Fruit fly (Drosophila melanogaster) whole organism, prepupa: Measurements from ENCODE around the gene CG43057.

Experiments
- CG10631 ChIP-seq: fragments of 200-800 bp; sonication (Bioruptor generic); optimal IDR thresholded peaks from 2 replicates; lab custom pipeline; 2016; ENCODE audit warnings: missing biosample characterization, missing genetic modification characterization
- CG10669 ChIP-seq: fragments of 200-800 bp; sonication (Bioruptor generic); optimal IDR thresholded peaks from 3 replicates; lab custom pipeline; 2018; ENCODE audit warnings: missing biosample characterization, mild to moderate bottlenecking, missing genetic modification characterization, moderate library complexity
- CG11294 ChIP-seq: fragments of 200-800 bp; sonication (Bioruptor generic); IDR thresholded peaks from 2 replicates; pipeline ENCODE4 v1.3.6; 2022; ENCODE audit warnings: missing biosample characterization, missing genetic modification characterization
- CG11762 ChIP-seq: fragments of 200-800 bp; sonication (Bioruptor generic); optimal IDR thresholded peaks from 3 replicates; lab custom pipeline; 2016; ENCODE audit warnings: missing biosample characterization, missing genetic modification characterization; ENCODE audit not compliant: insufficient read depth
- CG11902 ChIP-seq: fragments of 200-800 bp; sonication (Bioruptor generic); optimal IDR thresholded peaks from 3 replicates; lab custom pipeline; 2016; ENCODE audit warnings: missing biosample characterization, missing genetic modification characterization
- CG15336 ChIP-seq: fragments of 200-800 bp; sonication (Bioruptor generic); IDR thresholded peaks from 2 replicates; pipeline ENCODE4 v1.3.6; 2022; ENCODE audit warnings: missing biosample characterization, missing genetic modification characterization
- CG1621 ChIP-seq: fragments of 200-800 bp; sonication (Bioruptor generic); optimal IDR thresholded peaks from 3 replicates; lab custom pipeline; 2018; ENCODE audit warnings: missing biosample characterization, mild to moderate bottlenecking, missing genetic modification characterization
- CG31627 ChIP-seq: fragments of 200-800 bp; sonication (Bioruptor generic); optimal IDR thresholded peaks from 3 replicates; lab custom pipeline; 2016; ENCODE audit warnings: missing biosample characterization, missing genetic modification characterization
- CG32006 ChIP-seq: fragments of 200-800 bp; sonication (Bioruptor generic); optimal IDR thresholded peaks from 3 replicates; lab custom pipeline; 2017; ENCODE audit warnings: missing biosample characterization, mild to moderate bottlenecking, missing genetic modification characterization
- CG34406 ChIP-seq: fragments of 200-800 bp; sonication (Bioruptor generic); optimal IDR thresholded peaks from 3 replicates; lab custom pipeline; 2016; ENCODE audit warnings: missing biosample characterization, missing genetic modification characterization
- CG3919 ChIP-seq: fragments of 200-800 bp; sonication (Bioruptor generic); optimal IDR thresholded peaks from 3 replicates; lab custom pipeline; 2016; ENCODE audit warnings: missing biosample characterization, missing genetic modification characterization
- CG4318 ChIP-seq: fragments of 200-800 bp; sonication (Bioruptor generic); optimal IDR thresholded peaks from 3 replicates; lab custom pipeline; 2017; ENCODE audit warnings: missing biosample characterization, mild to moderate bottlenecking, missing genetic modification characterization
- CG6163 ChIP-seq: fragments of 200-800 bp; sonication (Bioruptor generic); IDR thresholded peaks from 3 replicates; pipeline ENCODE4 v1.3.6; 2022; ENCODE audit warnings: missing biosample characterization, missing genetic modification characterization
- CG6792 ChIP-seq: fragments of 200-800 bp; sonication (Bioruptor generic); optimal IDR thresholded peaks from 3 replicates; lab custom pipeline; 2016; ENCODE audit warnings: missing biosample characterization, missing genetic modification characterization
- CG6808 ChIP-seq: fragments of 200-800 bp; sonication (Bioruptor generic); optimal IDR thresholded peaks from 3 replicates; lab custom pipeline; 2017; ENCODE audit warnings: missing biosample characterization, missing genetic modification characterization, mild to moderate bottlenecking, moderate library complexity, missing genetic modification reagents
- CG6854 ChIP-seq: fragments of 200-800 bp; sonication (Bioruptor generic); optimal IDR thresholded peaks from 2 replicates; lab custom pipeline; 2017; ENCODE audit warnings: missing biosample characterization, mild to moderate bottlenecking, missing genetic modification characterization
- CG7368 ChIP-seq: fragments of 200-800 bp; sonication (Bioruptor generic); optimal IDR thresholded peaks from 3 replicates; lab custom pipeline; 2016; ENCODE audit warnings: missing biosample characterization, missing genetic modification characterization
- CG8119 ChIP-seq: fragments of 200-800 bp; sonication (Bioruptor generic); IDR thresholded peaks from 3 replicates; pipeline ENCODE4 v1.3.6; 2022; ENCODE audit warnings: missing biosample characterization, missing genetic modification characterization
- CG8632 ChIP-seq: fragments of 200-800 bp; sonication (Bioruptor generic); optimal IDR thresholded peaks from 3 replicates; lab custom pipeline; 2016; ENCODE audit warnings: missing biosample characterization, missing genetic modification characterization
- CG9139 ChIP-seq: fragments of 200-800 bp; sonication (Bioruptor generic); optimal IDR thresholded peaks from 3 replicates; lab custom pipeline; 2017; ENCODE audit warnings: missing biosample characterization, mild to moderate bottlenecking, missing genetic modification characterization
- Eip75B ChIP-seq: fragments of 200-800 bp; sonication (Bioruptor generic); optimal IDR thresholded peaks from 3 replicates; lab custom pipeline; 2016; ENCODE audit warnings: missing biosample characterization, missing genetic modification characterization
- Eip93F ChIP-seq: fragments of 200-800 bp; sonication (Bioruptor generic); optimal IDR thresholded peaks from 2 replicates; lab custom pipeline; 2016; ENCODE audit warnings: missing biosample characterization, mild to moderate bottlenecking, missing genetic modification characterization
- Ets21C ChIP-seq: fragments of 200-800 bp; sonication (Bioruptor generic); optimal IDR thresholded peaks from 3 replicates; lab custom pipeline; 2016; ENCODE audit warnings: missing biosample characterization, missing genetic modification characterization
- Ets96B ChIP-seq: fragments of 200-800 bp; optimal IDR thresholded peaks from 2 replicates; lab custom pipeline; 2019; ENCODE audit warnings: missing biosample characterization, mild to moderate bottlenecking, missing genetic modification characterization, moderate library complexity
- Gug ChIP-seq: fragments of 200-800 bp; sonication (Bioruptor generic); IDR thresholded peaks from 2 replicates; pipeline ENCODE4 v1.3.6; 2022; ENCODE audit warnings: missing biosample characterization, missing genetic modification characterization
- Hr38 ChIP-seq: sonication (Bioruptor generic); optimal IDR thresholded peaks from 2 replicates; lab custom pipeline; 2016; ENCODE audit warnings: missing biosample characterization, missing genetic modification characterization
- Hr39 ChIP-seq: fragments of 200-800 bp; sonication (Bioruptor generic); optimal IDR thresholded peaks from 2 replicates; lab custom pipeline; 2016; ENCODE audit warnings: missing biosample characterization, missing genetic modification characterization
- Hr4 ChIP-seq: fragments of 200-800 bp; sonication (Bioruptor generic); optimal IDR thresholded peaks from 3 replicates; lab custom pipeline; 2016; ENCODE audit warnings: missing biosample characterization, missing genetic modification characterization
- Lpt ChIP-seq: fragments of 200-800 bp; sonication (Bioruptor generic); optimal IDR thresholded peaks from 3 replicates; lab custom pipeline; 2016; ENCODE audit warnings: missing biosample characterization, missing genetic modification characterization
- Met ChIP-seq: fragments of 200-800 bp; sonication (Bioruptor generic); optimal IDR thresholded peaks from 3 replicates; lab custom pipeline; 2016; ENCODE audit warnings: missing biosample characterization, missing genetic modification characterization
- OdsH ChIP-seq: fragments of 200-800 bp; sonication (Bioruptor generic); optimal IDR thresholded peaks from 3 replicates; lab custom pipeline; 2016; ENCODE audit warnings: missing biosample characterization, missing genetic modification characterization
- Smox ChIP-seq: fragments of 200-800 bp; sonication (Bioruptor generic); optimal IDR thresholded peaks from 3 replicates; lab custom pipeline; 2016; ENCODE audit warnings: missing biosample characterization, missing genetic modification characterization
- Sox102F ChIP-seq: fragments of 200-800 bp; sonication (Bioruptor generic); optimal IDR thresholded peaks from 2 replicates; lab custom pipeline; 2016; ENCODE audit warnings: missing biosample characterization, mild to moderate bottlenecking, missing genetic modification characterization
- Sox14 ChIP-seq: fragments of 200-800 bp; sonication (Bioruptor generic); optimal IDR thresholded peaks from 3 replicates; lab custom pipeline; 2016; ENCODE audit warnings: missing biosample characterization, missing genetic modification characterization
- achi ChIP-seq: fragments of 200-800 bp; sonication (Bioruptor generic); optimal IDR thresholded peaks from 3 replicates; lab custom pipeline; 2016; ENCODE audit warnings: missing biosample characterization, missing genetic modification characterization
- acj6 ChIP-seq: fragments of 200-800 bp; sonication (Bioruptor generic); optimal IDR thresholded peaks from 3 replicates; lab custom pipeline; 2016; ENCODE audit warnings: missing biosample characterization, missing genetic modification characterization
- cyc ChIP-seq: fragments of 200-800 bp; sonication (Bioruptor generic); optimal IDR thresholded peaks from 3 replicates; lab custom pipeline; 2016; ENCODE audit warnings: missing biosample characterization, missing genetic modification characterization
- dac ChIP-seq: fragments of 200-800 bp; sonication (Bioruptor generic); optimal IDR thresholded peaks from 2 replicates; lab custom pipeline; 2017; ENCODE audit warnings: missing biosample characterization, mild to moderate bottlenecking, missing genetic modification characterization
- dsx ChIP-seq: fragments of 200-800 bp; optimal IDR thresholded peaks from 3 replicates; lab custom pipeline; 2019; ENCODE audit warnings: missing biosample characterization, mild to moderate bottlenecking, missing genetic modification characterization, moderate library complexity; ENCODE audit not compliant: poor library complexity, severe bottlenecking
- eg ChIP-seq: fragments of 200-800 bp; sonication (Bioruptor generic); IDR thresholded peaks from 3 replicates; pipeline ENCODE4 v1.3.6; 2022; ENCODE audit warnings: missing biosample characterization, missing genetic modification characterization
- esn ChIP-seq: fragments of 200-800 bp; sonication (Bioruptor generic); optimal IDR thresholded peaks from 2 replicates; lab custom pipeline; 2016; ENCODE audit warnings: missing biosample characterization, mild to moderate bottlenecking, missing genetic modification characterization, moderate library complexity
- fd59A ChIP-seq: fragments of 200-800 bp; sonication (Bioruptor generic); optimal IDR thresholded peaks from 2 replicates; lab custom pipeline; 2017; ENCODE audit warnings: missing biosample characterization, mild to moderate bottlenecking, missing genetic modification characterization, missing genetic modification reagents
- fkh ChIP-seq: fragments of 200-800 bp; sonication (Bioruptor generic); optimal IDR thresholded peaks from 3 replicates; lab custom pipeline; 2017; ENCODE audit warnings: missing biosample characterization, mild to moderate bottlenecking, missing genetic modification characterization, moderate library complexity
- lz ChIP-seq: fragments of 200-800 bp; sonication (Bioruptor generic); optimal IDR thresholded peaks from 3 replicates; lab custom pipeline; 2016; ENCODE audit warnings: missing biosample characterization, missing genetic modification characterization
- net ChIP-seq: fragments of 200-800 bp; sonication (Bioruptor generic); optimal IDR thresholded peaks from 3 replicates; lab custom pipeline; 2016; ENCODE audit warnings: missing biosample characterization, missing genetic modification characterization
- pdm3 ChIP-seq: fragments of 200-800 bp; sonication (Bioruptor generic); optimal IDR thresholded peaks from 3 replicates; lab custom pipeline; 2016; ENCODE audit warnings: missing biosample characterization, missing genetic modification characterization
- spab ChIP-seq: fragments of 200-800 bp; sonication (Bioruptor generic); optimal IDR thresholded peaks from 2 replicates; lab custom pipeline; 2017; ENCODE audit warnings: missing biosample characterization, mild to moderate bottlenecking, missing genetic modification characterization, missing genetic modification reagents
- svp ChIP-seq: fragments of 200-800 bp; sonication (Bioruptor generic); peaks from one replicate; lab custom pipeline; 2016; ENCODE audit warnings: missing biosample characterization, missing genetic modification characterization
- topi ChIP-seq: fragments of 200-800 bp; sonication (Bioruptor generic); optimal IDR thresholded peaks from 3 replicates; lab custom pipeline; 2016; ENCODE audit warnings: missing biosample characterization, missing genetic modification characterization

Gene CG43057

DNA sequence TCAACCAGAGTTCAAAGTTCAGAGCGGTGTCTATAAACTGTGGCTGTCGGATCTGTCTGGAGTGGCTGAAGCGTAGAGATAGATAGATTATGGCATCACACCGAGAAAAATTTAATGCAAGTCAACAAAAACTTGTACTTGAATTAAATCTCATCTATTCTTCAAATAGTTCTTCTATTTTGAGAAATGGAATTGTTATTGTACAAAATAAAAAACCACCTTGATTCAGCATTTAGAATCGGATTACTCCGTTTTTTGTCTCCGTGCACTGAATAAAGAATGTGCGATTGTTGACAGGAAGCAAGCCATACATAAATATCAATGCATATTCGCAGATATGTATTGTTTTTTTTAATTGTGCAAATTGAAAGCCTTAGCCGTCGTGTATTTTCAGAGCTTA lies 14.2 kb downstream of the CG43057 start (continued):
- TF ChIP-seq CG7368 (GFP tag; lab: Kevin White, UChicago) (no peak), eg (GFP tag; lab: Robert Waterston, UW) (peak; percentile 90), Sox102F (GFP tag; lab: Kevin White, UChicago) (peak; percentile 78), Sox14 (GFP tag; lab: Kevin White, UChicago) (peak; percentile 67), CG11902 (peak; percentile 58), CG8119 (GFP tag; lab: Robert Waterston, UW) (peak; percentile 65), lz (GFP tag; lab: Kevin White, UChicago) (peak; percentile 61), CG31627 (GFP tag; lab: Kevin White, UChicago) (peak; percentile 67), svp (peak; percentile 98), CG6808 (peak; percentile 34)
- TF ChIP-seq, all 60 proteins: peak for 47

DNA sequence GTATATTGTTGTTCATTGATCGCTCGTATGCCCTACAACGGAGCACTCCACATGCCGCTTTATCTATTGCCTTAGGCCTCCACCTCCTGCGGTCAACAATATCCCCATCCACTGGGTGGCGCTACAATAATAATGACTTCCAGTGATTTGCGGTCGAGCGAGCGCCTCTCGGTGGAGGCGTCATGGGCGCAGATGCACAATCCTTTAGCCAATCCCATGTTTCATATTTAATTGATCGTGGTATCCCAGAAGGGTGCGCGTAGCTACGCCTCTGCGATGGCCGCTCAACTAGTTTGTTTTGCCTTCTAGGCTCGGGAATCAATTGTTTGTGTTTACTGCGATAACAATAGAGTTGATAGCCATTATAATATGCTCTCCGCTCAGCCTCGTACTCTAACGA lies 14.7 kb downstream of the CG43057 start:
- TF ChIP-seq CG6854 (GFP tag; lab: Kevin White, UChicago): no peak
- TF ChIP-seq eg (GFP tag; lab: Robert Waterston, UW): peak; percentile 78
- no peak for TF ChIP-seq Ets21C (GFP tag; lab: Kevin White, UChicago)
- TF ChIP-seq Hr38 (GFP tag; lab: Kevin White, UChicago): no peak
- no peak for TF ChIP-seq Met
- TF ChIP-seq lz (GFP tag; lab: Kevin White, UChicago): no peak
- TF ChIP-seq Hr39 (GFP tag; lab: Kevin White, UChicago): no peak
- no peak for TF ChIP-seq CG10631 (GFP tag; lab: Kevin White, UChicago)
- TF ChIP-seq CG31627 (GFP tag; lab: Kevin White, UChicago): no peak
- TF ChIP-seq cyc (GFP tag; lab: Kevin White, UChicago): no peak
- TF ChIP-seq fd59A (GFP tag; lab: Kevin White, UChicago): no peak
- no peak for TF ChIP-seq CG9139
- TF ChIP-seq CG11294 (GFP tag; lab: Robert Waterston, UW): peak; percentile 63
- TF ChIP-seq dac: peak; percentile 35
- TF ChIP-seq net (GFP tag; lab: Kevin White, UChicago): no peak
- no peak for TF ChIP-seq Lpt (GFP tag; lab: Kevin White, UChicago)
- TF ChIP-seq CG6163: peak; percentile 75
- no peak for TF ChIP-seq Smox (GFP tag; lab: Kevin White, UChicago)
- TF ChIP-seq spab (GFP tag; lab: Kevin White, UChicago): no peak
- no peak for TF ChIP-seq CG11902
- peak; percentile 47 for TF ChIP-seq fkh (GFP tag; lab: Kevin White, UChicago)
- no peak for TF ChIP-seq Sox14 (GFP tag; lab: Kevin White, UChicago)
- TF ChIP-seq CG8632 (GFP tag; lab: Kevin White, UChicago): no peak
- no peak for TF ChIP-seq topi (GFP tag; lab: Kevin White, UChicago)
- peak; percentile 68 for TF ChIP-seq CG15336 (GFP tag; lab: Robert Waterston, UW)
- no peak for TF ChIP-seq achi
- TF ChIP-seq CG4318 (GFP tag; lab: Kevin White, UChicago): peak; percentile 47
- peak; percentile 18; the same call in 2 of the 3 replicates for TF ChIP-seq CG8119 (GFP tag; lab: Robert Waterston, UW)
- no peak for TF ChIP-seq OdsH
- TF ChIP-seq pdm3 (GFP tag; lab: Kevin White, UChicago): no peak
- TF ChIP-seq CG34406: no peak
- TF ChIP-seq CG11762 (GFP tag; lab: Kevin White, UChicago): no peak
- no peak for TF ChIP-seq CG7368 (GFP tag; lab: Kevin White, UChicago)
- TF ChIP-seq Eip75B (GFP tag; lab: Kevin White, UChicago): no peak
- TF ChIP-seq esn (GFP tag; lab: Kevin White, UChicago): no peak
- TF ChIP-seq Eip93F (GFP tag; lab: Kevin White, UChicago): no peak
- TF ChIP-seq CG1621 (tag; lab: Kevin White, UChicago): no peak
- TF ChIP-seq Ets96B: no peak
- TF ChIP-seq CG32006 (GFP tag; lab: Kevin White, UChicago): peak; percentile 64
- TF ChIP-seq Hr4: peak; percentile 66
- no peak for TF ChIP-seq acj6 (GFP tag; lab: Kevin White, UChicago)
- TF ChIP-seq Gug (GFP tag; lab: Robert Waterston, UW): peak; percentile 72
- no peak for TF ChIP-seq Sox102F (GFP tag; lab: Kevin White, UChicago)
- peak; percentile 2 for TF ChIP-seq dsx (GFP tag; lab: Kevin White, UChicago)
- no peak for TF ChIP-seq CG6808
- no peak for TF ChIP-seq CG3919 (GFP tag; lab: Kevin White, UChicago)
- TF ChIP-seq CG6792 (GFP tag; lab: Kevin White, UChicago): no peak
- no peak for TF ChIP-seq CG10669 (GFP tag; lab: Kevin White, UChicago)
